Fruit fly (Drosophila melanogaster): ENCODE data around the gene Meics.

The Meics gene

dm6 chr3L:13965502-13965843, 971 bp upstream of the Meics start:
- TF ChIP-seq CG4360 (GFP tag; IDR thresholded peaks at IDR 0.05): no peak
- TF ChIP-seq Trl (optimal IDR thresholded peaks at IDR 0.05): no peak
- no peak for TF ChIP-seq Trl (GFP tag; optimal IDR thresholded peaks at IDR 0.05)
- TF ChIP-seq pros (GFP tag; optimal IDR thresholded peaks at IDR 0.05): no peak
- peak; percentile 30 for TF ChIP-seq MESR4 (GFP tag; optimal IDR thresholded peaks at IDR 0.05)
- no peak for TF ChIP-seq pan (optimal IDR thresholded peaks at IDR 0.05)
- no peak for TF ChIP-seq pan (GFP tag; optimal IDR thresholded peaks at IDR 0.05 in 1 of 2, IDR thresholded peaks at IDR 0.05 in 1 of 2)
- no peak for TF ChIP-seq CG2875 (GFP tag; optimal IDR thresholded peaks at IDR 0.05)
- no peak for TF ChIP-seq CG3995 (GFP tag; optimal IDR thresholded peaks at IDR 0.05)
- no peak for TF ChIP-seq Ada2b (GFP tag; IDR thresholded peaks at IDR 0.05)
- TF ChIP-seq Rx (GFP tag; IDR thresholded peaks at IDR 0.05): no peak
- TF ChIP-seq maf-S (GFP tag; optimal IDR thresholded peaks at IDR 0.05): no peak
- TF ChIP-seq CG10959 (GFP tag; IDR thresholded peaks at IDR 0.05): no peak
- TF ChIP-seq nerfin-1 (tag; optimal IDR thresholded peaks at IDR 0.05): peak; percentile 87
- TF ChIP-seq chn (GFP tag; optimal IDR thresholded peaks at IDR 0.05): no peak
- TF ChIP-seq CG4707 (GFP tag; optimal IDR thresholded peaks at IDR 0.05): no peak
- no peak for TF ChIP-seq Usf (GFP tag; optimal IDR thresholded peaks at IDR 0.05)
- TF ChIP-seq cg (GFP tag; optimal IDR thresholded peaks at IDR 0.05): peak; percentile 84
- TF ChIP-seq D (optimal IDR thresholded peaks at IDR 0.05): peak; percentile 46
- TF ChIP-seq D (GFP tag; optimal IDR thresholded peaks at IDR 0.05): no peak
- TF ChIP-seq mirr (GFP tag; optimal IDR thresholded peaks at IDR 0.05): no peak
- TF ChIP-seq CG3847 (GFP tag; IDR thresholded peaks at IDR 0.05): no peak
- TF ChIP-seq twi (tag; optimal IDR thresholded peaks at IDR 0.05): peak; percentile 16
- TF ChIP-seq CG8478 (optimal IDR thresholded peaks at IDR 0.05): peak; percentile 66
- TF ChIP-seq Xbp1 (GFP tag; optimal IDR thresholded peaks at IDR 0.05): no peak
- no peak for TF ChIP-seq CG13624 (GFP tag; optimal IDR thresholded peaks at IDR 0.05)
- no peak for TF ChIP-seq Sox102F (GFP tag; optimal IDR thresholded peaks at IDR 0.05)
- no peak for TF ChIP-seq Bteb2 (GFP tag; optimal IDR thresholded peaks at IDR 0.05)

dm6 chr3L:13957789-13958188, 6.7 kb downstream of the Meics start:
- TF ChIP-seq hkb (optimal IDR thresholded peaks at IDR 0.05): peak; percentile 12
- no peak for TF ChIP-seq hkb (GFP tag; IDR thresholded peaks at IDR 0.05)
- no peak for TF ChIP-seq bowl (GFP tag; IDR thresholded peaks at IDR 0.05)

dm6 chr3L:13957212-13957668, 7.3 kb downstream of the Meics start:
- TF ChIP-seq CG3163 (GFP tag; optimal IDR thresholded peaks at IDR 0.05) (no peak), CG1233 (GFP tag; optimal IDR thresholded peaks at IDR 0.05) (peak; percentile 54), Poxn (GFP tag; IDR thresholded peaks at IDR 0.05) (no peak), ash1 (GFP tag; optimal IDR thresholded peaks at IDR 0.05) (no peak), CG2875 (GFP tag; optimal IDR thresholded peaks at IDR 0.05) (peak; percentile 60), CG14860 (GFP tag; IDR thresholded peaks at IDR 0.05; ENCODE audit: partially characterized antibody) (no peak), CG16815 (GFP tag; optimal IDR thresholded peaks at IDR 0.05) (peak; percentile 75), CG12219 (GFP tag; optimal IDR thresholded peaks at IDR 0.05) (no peak), sna (GFP tag; IDR thresholded peaks at IDR 0.05; ENCODE audit: partially characterized antibody) (no peak), Lpt (GFP tag; optimal IDR thresholded peaks at IDR 0.05) (no peak), CG8089 (GFP tag; optimal IDR thresholded peaks at IDR 0.05) (no peak), NFAT (GFP tag; IDR thresholded peaks at IDR 0.05) (0 out of 2 replicates have a peak, but pooled peaks have one; percentile 28), CG43689 (GFP tag; IDR thresholded peaks at IDR 0.05) (no peak), seq (GFP tag; IDR thresholded peaks at IDR 0.05) (peak; percentile 41; the same call in 1 of the 2 replicates), CG1603 (tag; optimal IDR thresholded peaks at IDR 0.05) (peak; percentile 3), cg (GFP tag; optimal IDR thresholded peaks at IDR 0.05) (no peak), bbx (GFP tag; IDR thresholded peaks at IDR 0.05; ENCODE audit: partially characterized antibody) (no peak), CG2120 (GFP tag; optimal IDR thresholded peaks at IDR 0.05) (peak; percentile 37), gt (GFP tag; IDR thresholded peaks at IDR 0.05) (no peak), CG2116 (GFP tag; optimal IDR thresholded peaks at IDR 0.05) (peak; percentile 37), Stat92E (GFP tag; optimal IDR thresholded peaks at IDR 0.05) (no peak), tx (GFP tag; optimal IDR thresholded peaks at IDR 0.05) (no peak), hkb (optimal IDR thresholded peaks at IDR 0.05) (no peak), hkb (GFP tag; IDR thresholded peaks at IDR 0.05) (peak; percentile 63)

All from whole organism, embryonic.